Worm (Caenorhabditis elegans) whole organism, L2 larva: ENCODE results near the gene T28C12.1.

Source experiments
- C34F6.9 ChIP-seq: fragments of 150-350 bp; optimal IDR thresholded peaks from 2 replicates; lab custom pipeline; 2014; ENCODE audit warnings: missing biosample characterization, missing genetic modification characterization
- F13H6.1 ChIP-seq: sonication (generic microtip); optimal IDR thresholded peaks from 2 replicates; lab custom pipeline; 2016; ENCODE audit warnings: missing genetic modification characterization, missing compliant biosample characterization
- Y55F3AM.14 ChIP-seq: fragments of 200-800 bp; sonication (Bioruptor generic); optimal IDR thresholded peaks from 2 replicates; lab custom pipeline; 2018; ENCODE audit warnings: mild to moderate bottlenecking, missing genetic modification characterization, missing compliant biosample characterization
- ZK546.5 ChIP-seq: sonication (generic microtip); optimal IDR thresholded peaks from 2 replicates; lab custom pipeline; 2017; ENCODE audit warnings: missing biosample characterization, missing genetic modification characterization
- alr-1 ChIP-seq: fragments of 150-350 bp; optimal IDR thresholded peaks from 2 replicates; lab custom pipeline; 2014; ENCODE audit warnings: missing biosample characterization, missing genetic modification characterization
- ama-1 ChIP-seq: fragments of 150-350 bp; optimal IDR thresholded peaks from 2 replicates; lab custom pipeline; 2018; ENCODE audit warnings: inconsistent platforms
- blmp-1 ChIP-seq: sonication (generic microtip); optimal IDR thresholded peaks from 2 replicates; lab custom pipeline; 2017; ENCODE audit warnings: missing genetic modification characterization, mild to moderate bottlenecking, missing compliant biosample characterization, antibody characterized with exemption, moderate library complexity; ENCODE audit not compliant: insufficient read depth
- ceh-16 ChIP-seq: fragments of 150-350 bp; optimal IDR thresholded peaks from 2 replicates; lab custom pipeline; 2014; ENCODE audit warnings: missing biosample characterization, missing genetic modification characterization
- crh-2 ChIP-seq: sonication (generic microtip); optimal IDR thresholded peaks from 2 replicates; lab custom pipeline; 2017; ENCODE audit warnings: missing biosample characterization, missing genetic modification characterization
- egl-27 ChIP-seq: sonication (generic microtip); optimal IDR thresholded peaks from 3 replicates; lab custom pipeline; 2017; ENCODE audit warnings: missing biosample characterization, missing genetic modification reagents, missing genetic modification characterization
- elt-3 ChIP-seq: sonication (generic microtip); optimal IDR thresholded peaks from 2 replicates; lab custom pipeline; 2017; ENCODE audit warnings: missing biosample characterization, missing genetic modification characterization
- fos-1 ChIP-seq: fragments of 150-350 bp; optimal IDR thresholded peaks from 2 replicates; lab custom pipeline; 2014; ENCODE audit warnings: missing biosample characterization, missing genetic modification characterization
- gmeb-1 ChIP-seq: fragments of 150-350 bp; optimal IDR thresholded peaks from 2 replicates; lab custom pipeline; 2014; ENCODE audit warnings: missing biosample characterization, missing genetic modification characterization
- lin-39 ChIP-seq: fragments of 150-350 bp; optimal IDR thresholded peaks from 2 replicates; lab custom pipeline; 2014; ENCODE audit warnings: missing biosample characterization, missing genetic modification reagents, missing genetic modification characterization
- lsy-2 ChIP-seq, 2 experiments: fragments of 150-350 bp in 1 of 2; sonication (generic microtip) in 1 of 2; optimal IDR thresholded peaks; 2 replicates each; lab custom pipeline; 2014 to 2017; ENCODE audit warnings: missing biosample characterization in 2 of 2, missing genetic modification characterization in 2 of 2
- mbf-1 ChIP-seq: sonication (generic microtip); optimal IDR thresholded peaks from 2 replicates; lab custom pipeline; 2017; ENCODE audit warnings: missing biosample characterization, missing genetic modification characterization
- mdl-1 ChIP-seq, 2 experiments: fragments of 150-350 bp in 1 of 2; sonication (generic microtip) in 1 of 2; optimal IDR thresholded peaks; 2 replicates each; lab custom pipeline; 2017; ENCODE audit warnings: missing biosample characterization in 2 of 2, missing genetic modification characterization in 2 of 2
- nhr-10 ChIP-seq: sonication (generic microtip); optimal IDR thresholded peaks from 2 replicates; lab custom pipeline; 2017; ENCODE audit warnings: missing biosample characterization, missing genetic modification characterization
- nhr-11 ChIP-seq: fragments of 150-350 bp; optimal IDR thresholded peaks from 2 replicates; lab custom pipeline; 2014; ENCODE audit warnings: missing biosample characterization, missing genetic modification characterization
- nhr-129 ChIP-seq: fragments of 150-350 bp; optimal IDR thresholded peaks from 2 replicates; lab custom pipeline; 2014; ENCODE audit warnings: missing biosample characterization, missing genetic modification characterization
- nhr-21 ChIP-seq: fragments of 150-350 bp; optimal IDR thresholded peaks from 2 replicates; lab custom pipeline; 2014; ENCODE audit warnings: missing biosample characterization, missing genetic modification characterization
- nhr-23 ChIP-seq: fragments of 150-350 bp; optimal IDR thresholded peaks from 2 replicates; lab custom pipeline; 2014; ENCODE audit warnings: missing biosample characterization, missing genetic modification reagents, missing genetic modification characterization
- nhr-237 ChIP-seq: fragments of 150-350 bp; optimal IDR thresholded peaks from 2 replicates; lab custom pipeline; 2014; ENCODE audit warnings: missing biosample characterization, missing genetic modification characterization
- nhr-25 ChIP-seq: fragments of 150-350 bp; sonication (generic microtip); optimal IDR thresholded peaks from 3 replicates; lab custom pipeline; 2014; ENCODE audit warnings: missing biosample characterization, missing genetic modification characterization
- nhr-6 ChIP-seq: fragments of 150-350 bp; optimal IDR thresholded peaks from 2 replicates; lab custom pipeline; 2014; ENCODE audit warnings: missing biosample characterization, missing genetic modification characterization
- nhr-77 ChIP-seq: fragments of 150-350 bp; optimal IDR thresholded peaks from 2 replicates; lab custom pipeline; 2014; ENCODE audit warnings: missing biosample characterization, missing genetic modification characterization
- sem-4 ChIP-seq: fragments of 150-350 bp; optimal IDR thresholded peaks from 2 replicates; lab custom pipeline; 2014; ENCODE audit warnings: missing biosample characterization, missing genetic modification reagents, missing genetic modification characterization
- skn-1 ChIP-seq: sonication (generic microtip); optimal IDR thresholded peaks from 2 replicates; lab custom pipeline; 2017; ENCODE audit warnings: missing biosample characterization, missing genetic modification characterization
- sma-3 ChIP-seq: sonication (generic microtip); optimal IDR thresholded peaks from 2 replicates; lab custom pipeline; 2016; ENCODE audit warnings: missing genetic modification reagents, missing genetic modification characterization, missing compliant biosample characterization
- sma-9 ChIP-seq, 2 experiments: fragments of 150-350 bp in 1 of 2; sonication (generic microtip) in 1 of 2; optimal IDR thresholded peaks; 2 replicates each; lab custom pipeline; 2014 to 2016; ENCODE audit warnings: missing genetic modification characterization in 2 of 2, mild to moderate bottlenecking in 1 of 2, missing biosample characterization in 1 of 2, missing compliant biosample characterization in 1 of 2, missing genetic modification reagents in 1 of 2, moderate library complexity in 1 of 2
- snpc-4 ChIP-seq: fragments of 150-350 bp; optimal IDR thresholded peaks from 2 replicates; lab custom pipeline; 2014; ENCODE audit warnings: missing biosample characterization, missing genetic modification characterization
- unc-55 ChIP-seq: fragments of 150-350 bp; sonication (generic microtip); optimal IDR thresholded peaks from 3 replicates; lab custom pipeline; 2014; ENCODE audit warnings: missing biosample characterization, missing genetic modification reagents, missing genetic modification characterization
- zag-1 ChIP-seq: fragments of 150-350 bp; optimal IDR thresholded peaks from 2 replicates; lab custom pipeline; 2014; ENCODE audit warnings: missing biosample characterization, missing genetic modification characterization
- ztf-1 ChIP-seq: fragments of 200-800 bp; sonication (Bioruptor generic); conservative IDR thresholded peaks from 2 replicates; pipeline ENCODE4 v1.3.6; 2022; ENCODE audit warnings: missing genetic modification characterization, missing compliant biosample characterization
- ztf-11 ChIP-seq: sonication (generic microtip); optimal IDR thresholded peaks from 2 replicates; lab custom pipeline; 2017; ENCODE audit warnings: missing biosample characterization, missing genetic modification characterization
- ztf-4 ChIP-seq: fragments of 150-350 bp; optimal IDR thresholded peaks from 2 replicates; lab custom pipeline; 2014; ENCODE audit warnings: missing biosample characterization, missing genetic modification characterization

The T28C12.1 gene

DNA sequence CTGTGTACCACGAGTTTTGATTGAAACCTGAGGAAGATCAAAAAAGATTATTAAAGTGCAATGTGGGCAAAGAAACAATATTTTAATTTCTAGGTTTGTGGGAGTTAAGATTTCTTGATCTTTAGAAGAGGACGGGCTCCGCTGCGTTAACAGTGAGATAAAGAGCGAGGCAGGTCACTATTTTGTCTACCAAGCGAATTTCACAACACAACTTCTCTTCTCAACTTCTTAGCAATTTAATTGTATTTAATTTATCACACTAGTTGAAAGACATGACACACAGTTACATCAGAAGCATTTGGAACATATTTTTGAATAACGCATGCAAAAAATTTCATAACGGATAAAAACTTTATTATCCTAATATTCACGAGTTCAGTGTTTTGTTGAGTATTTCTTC, 5.3 kb upstream of the T28C12.1 start:
- TF ChIP-seq elt-3 (tag; lab: Kevin White, UChicago): no peak
- TF ChIP-seq sma-3 (GFP tag; lab: Kevin White, UChicago): peak; percentile 38
- peak; percentile 8 for TF ChIP-seq nhr-21
- TF ChIP-seq crh-2: peak; percentile 33

DNA sequence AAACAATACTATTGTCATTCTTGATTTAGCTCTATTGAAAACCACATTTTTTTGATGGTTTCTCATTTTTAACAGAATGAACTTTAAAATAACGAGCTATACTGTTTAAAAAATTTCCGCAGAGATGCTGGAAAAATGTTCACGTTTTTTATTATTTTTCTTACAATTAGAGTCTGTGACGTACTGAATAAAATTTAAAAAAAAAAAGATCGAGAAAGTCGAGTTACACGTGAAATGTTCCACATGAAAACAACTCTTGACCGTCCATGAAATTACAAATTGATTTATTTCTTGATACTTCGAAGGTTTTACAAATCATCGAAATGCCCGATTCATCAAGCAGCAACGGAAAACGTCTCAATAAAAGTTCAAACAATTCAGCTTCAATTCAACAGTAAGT, 4.7 kb upstream of the T28C12.1 start, which contains the start of gene fbxa-202:
Gene fbxa-202 (plus strand): TSS at position 301 of the 400 bp plus-strand sequence.
- TF ChIP-seq ztf-11 (tag; lab: Kevin White, UChicago) (no peak), lin-39 (tag; lab: Kevin White, UChicago) (no peak), unc-55 (GFP tag; lab: Kevin White, UChicago) (no peak), mbf-1 (tag; lab: Kevin White, UChicago) (no peak), gmeb-1 (tag; lab: Kevin White, UChicago) (no peak), nhr-237 (tag; lab: Kevin White, UChicago) (no peak), F13H6.1 (tag; lab: Kevin White, UChicago) (no peak), nhr-25 (tag; lab: Kevin White, UChicago) (no peak), snpc-4 (tag; lab: Kevin White, UChicago) (no peak), blmp-1 (no peak)

DNA sequence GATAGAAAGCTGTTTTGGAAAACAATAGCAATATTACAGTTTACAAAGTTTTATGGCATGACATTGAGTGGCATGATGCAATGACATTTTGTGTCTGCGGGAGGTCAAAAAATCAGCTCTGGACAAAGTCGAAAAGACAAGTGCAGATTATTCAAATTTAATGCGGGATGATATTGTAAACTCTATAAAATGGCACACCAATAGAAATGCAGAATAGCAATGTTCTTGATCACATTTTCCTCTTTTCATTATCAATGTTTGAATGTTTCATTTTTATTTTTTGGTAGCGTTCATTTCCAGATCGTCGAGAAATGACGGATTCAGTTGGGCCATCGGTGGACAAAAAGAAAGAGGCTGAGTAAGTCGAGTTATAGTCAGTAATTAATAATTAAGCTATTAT, 2.8 kb upstream of the T28C12.1 start, which contains the start of gene T28C12.2:
Gene T28C12.2 (plus strand): TSS at position 301 of the 400 bp plus-strand sequence.
- TF ChIP-seq nhr-25 (tag; lab: Kevin White, UChicago) (no peak), mbf-1 (tag; lab: Kevin White, UChicago) (no peak), nhr-21 (no peak), ZK546.5 (no peak), ztf-4 (tag; lab: Kevin White, UChicago) (no peak), ztf-11 (tag; lab: Kevin White, UChicago) (no peak), ceh-16 (tag; lab: Kevin White, UChicago) (no peak), nhr-23 (tag; lab: Kevin White, UChicago) (no peak), skn-1 (tag; lab: Kevin White, UChicago) (no peak), alr-1 (tag; lab: Kevin White, UChicago) (no peak), lin-39 (tag; lab: Kevin White, UChicago) (no peak), blmp-1 (no peak), elt-3 (tag; lab: Kevin White, UChicago) (no peak), nhr-10 (tag; lab: Kevin White, UChicago) (no peak), sma-9 (GFP tag; optimal IDR thresholded peaks at IDR 0.05; lab: Kevin White, UChicago) (no peak), sma-9 (tag; optimal IDR thresholded peaks at IDR 0.05; lab: Kevin White, UChicago) (no peak), ama-1 (lab: Kevin White, UChicago) (no peak)

DNA sequence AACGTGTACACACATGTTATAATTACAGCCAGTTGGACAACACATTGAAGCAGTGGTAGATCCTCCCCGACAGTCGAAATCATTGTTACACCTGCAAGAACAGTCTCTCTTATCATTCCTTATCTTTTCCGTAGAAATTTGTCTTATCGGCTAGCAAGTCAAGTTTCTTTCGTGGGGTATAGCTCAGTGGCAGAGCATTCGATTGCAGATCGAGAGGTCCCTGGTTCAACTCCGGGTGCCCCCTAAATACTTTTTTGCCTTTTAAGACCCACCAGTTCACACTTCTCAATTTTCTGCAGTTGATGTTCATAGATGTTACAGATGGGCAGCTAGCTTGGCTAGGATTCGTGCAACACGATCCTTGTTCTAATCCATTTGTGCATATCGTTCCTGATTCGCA, 3.5 kb downstream of the T28C12.1 start:
- TF ChIP-seq Y55F3AM.14 (peak; percentile 39), lsy-2 (tag; optimal IDR thresholded peaks at IDR 0.05; lab: Kevin White, UChicago) (no peak)

DNA sequence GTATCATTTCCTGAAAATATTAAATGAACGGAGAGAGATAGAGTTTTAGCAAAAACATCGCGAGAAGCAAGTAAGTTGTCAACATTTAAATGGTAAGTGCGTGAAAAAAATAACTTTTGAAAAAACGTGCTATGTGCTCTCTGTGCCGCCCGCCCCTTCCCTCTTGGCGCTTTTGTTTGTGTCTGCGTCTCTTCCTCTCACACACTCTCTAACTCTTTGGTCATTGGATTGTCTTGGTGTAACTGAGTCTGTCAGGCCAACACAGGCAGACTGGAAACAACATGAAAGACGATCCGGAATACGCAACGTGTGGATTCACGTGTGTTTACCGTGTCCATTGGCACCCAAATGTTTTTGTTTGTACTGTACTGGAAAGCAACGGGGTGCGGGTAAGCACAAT, 4.4 kb downstream of the T28C12.1 start, which contains the start of gene T28C12.6:
Gene T28C12.6 (minus strand): TSS at position 12 of the 400 bp plus-strand sequence.
- TF ChIP-seq zag-1 (tag; lab: Kevin White, UChicago) (no peak), skn-1 (tag; lab: Kevin White, UChicago) (no peak), mdl-1 (tag; optimal IDR thresholded peaks at IDR 0.05; lab: Kevin White, UChicago) (no peak), sem-4 (tag; lab: Kevin White, UChicago) (no peak)
- TF ChIP-seq, all 48 proteins: peak for 0

DNA sequence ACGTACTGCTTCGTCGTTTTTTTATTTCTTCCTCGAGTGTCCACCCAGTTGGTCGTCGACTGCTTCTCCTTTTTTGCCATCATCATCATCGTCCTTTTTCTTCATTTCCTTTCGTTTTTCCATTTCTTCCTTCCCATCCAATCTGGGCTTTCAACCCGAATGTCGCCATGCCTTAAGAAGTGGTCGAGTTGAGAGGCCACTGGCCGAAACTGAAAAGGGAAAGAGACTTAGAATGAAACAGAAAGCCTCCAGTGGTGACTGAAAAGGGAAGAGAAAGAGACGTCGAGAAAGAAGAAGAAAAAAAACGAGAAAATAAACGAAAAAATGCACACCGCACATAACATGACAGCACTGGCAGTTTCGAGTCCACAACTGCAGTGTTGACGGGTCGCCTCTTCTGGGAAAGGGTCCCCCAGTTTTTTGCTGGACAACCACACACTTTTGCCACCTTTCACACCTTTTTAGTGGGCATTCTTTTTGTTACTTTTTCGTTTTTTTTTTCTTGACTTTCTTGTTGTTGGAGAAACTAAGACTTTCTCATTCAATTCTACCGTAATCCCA, 9.5 kb downstream of the T28C12.1 start:
- TF ChIP-seq sma-9 (GFP tag; optimal IDR thresholded peaks at IDR 0.05; lab: Kevin White, UChicago) (no peak), sma-9 (tag; optimal IDR thresholded peaks at IDR 0.05; lab: Kevin White, UChicago) (no peak), nhr-77 (no peak), lin-39 (tag; lab: Kevin White, UChicago) (no peak), ZK546.5 (no peak), ama-1 (lab: Kevin White, UChicago) (no peak), ztf-1 (GFP tag; lab: Robert Waterston, UW) (no peak), sma-3 (GFP tag; lab: Kevin White, UChicago) (no peak), mdl-1 (tag; optimal IDR thresholded peaks at IDR 0.05; lab: Kevin White, UChicago) (peak in 1 of 2 experiments; percentile 34), ztf-11 (tag; lab: Kevin White, UChicago) (no peak), nhr-11 (tag; lab: Kevin White, UChicago) (no peak), nhr-6 (tag; lab: Kevin White, UChicago) (no peak), fos-1 (tag; lab: Kevin White, UChicago) (no peak), lsy-2 (tag; optimal IDR thresholded peaks at IDR 0.05; lab: Kevin White, UChicago) (no peak), nhr-129 (tag; lab: Kevin White, UChicago) (peak; percentile 59), gmeb-1 (tag; lab: Kevin White, UChicago) (no peak), elt-3 (tag; lab: Kevin White, UChicago) (no peak), Y55F3AM.14 (peak; percentile 10), C34F6.9 (peak; percentile 57), crh-2 (peak; percentile 11), ceh-16 (tag; lab: Kevin White, UChicago) (no peak), skn-1 (tag; lab: Kevin White, UChicago) (no peak), sem-4 (tag; lab: Kevin White, UChicago) (no peak), zag-1 (tag; lab: Kevin White, UChicago) (peak; percentile 65), nhr-10 (tag; lab: Kevin White, UChicago) (no peak), egl-27 (no peak), nhr-237 (tag; lab: Kevin White, UChicago) (no peak), mbf-1 (tag; lab: Kevin White, UChicago) (no peak), unc-55 (GFP tag; lab: Kevin White, UChicago) (peak; percentile 66), snpc-4 (tag; lab: Kevin White, UChicago) (no peak), F13H6.1 (tag; lab: Kevin White, UChicago) (peak; percentile 26)
